Worm (Caenorhabditis elegans): ENCODE measurements around the gene str-247.

Gene str-247

DNA sequence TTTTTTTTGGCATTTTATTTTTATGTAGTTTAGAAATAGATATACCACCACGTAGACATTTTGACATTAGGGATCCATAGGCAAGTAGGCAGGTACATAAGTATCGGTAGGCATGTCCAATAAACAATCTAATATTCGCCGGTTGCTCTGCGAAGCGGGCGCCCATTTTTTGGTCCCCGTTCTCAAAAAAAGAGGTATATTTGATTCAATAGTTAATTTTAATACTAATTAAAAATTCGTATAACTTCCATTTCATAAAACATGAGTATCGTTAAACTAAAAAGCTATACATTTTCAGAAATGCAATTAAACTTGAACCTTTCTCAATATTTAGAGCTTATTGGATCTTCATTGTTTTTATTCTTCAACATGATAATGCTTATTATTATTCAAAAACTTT, 23.1 kb downstream of the str-247 start, which contains the start of gene str-83:
TSS of gene str-83 (plus strand) at position 301 of the 400 bp plus-strand sequence.
- TF ChIP-seq ztf-28 (GFP tag; IDR thresholded peaks at IDR 0.05) (no peak), mes-4 (tag; optimal IDR thresholded peaks at IDR 0.05) (no peak), K11D2.4 (GFP tag; IDR thresholded peaks at IDR 0.05) (no peak), tlf-1 (GFP tag; optimal IDR thresholded peaks at IDR 0.05) (no peak), nhr-179 (tag; optimal IDR thresholded peaks at IDR 0.05) (no peak), B0336.3 (GFP tag; IDR thresholded peaks at IDR 0.05) (no peak), madf-6 (GFP tag; IDR thresholded peaks at IDR 0.05) (no peak), F57C9.4 (tag; optimal IDR thresholded peaks at IDR 0.05) (no peak), somi-1 (GFP tag; optimal IDR thresholded peaks at IDR 0.05) (no peak)

ce11 chrV:3979053-3979452, 25.2 kb downstream of the str-247 start, which contains the start of gene nlp-34:
Gene nlp-34 (minus strand): TSS chrV:3979134.
- no peak for TF ChIP-seq D2030.7 (GFP tag; IDR thresholded peaks at IDR 0.05)
- no peak for TF ChIP-seq F10E7.11 (tag; optimal IDR thresholded peaks at IDR 0.05)
- TF ChIP-seq aptf-2 (GFP tag; conservative IDR thresholded peaks at IDR 0.05): no peak
- no peak for TF ChIP-seq ceh-100 (GFP tag; IDR thresholded peaks at IDR 0.05)
- no peak for TF ChIP-seq chd-7 (tag; optimal IDR thresholded peaks at IDR 0.05)
- no peak for TF ChIP-seq F22D6.2 (tag; optimal IDR thresholded peaks at IDR 0.05)
- TF ChIP-seq ztf-28 (GFP tag; IDR thresholded peaks at IDR 0.05): no peak
- TF ChIP-seq madf-10 (tag; optimal IDR thresholded peaks at IDR 0.05): no peak
- TF ChIP-seq nfyb-1 (GFP tag; IDR thresholded peaks at IDR 0.05): no peak
- no peak for TF ChIP-seq ceh-91 (GFP tag; IDR thresholded peaks at IDR 0.05)
- no peak for TF ChIP-seq egl-44 (GFP tag; IDR thresholded peaks at IDR 0.05)
- no peak for TF ChIP-seq ztf-18 (tag; optimal IDR thresholded peaks at IDR 0.05)
- TF ChIP-seq dox-1 (GFP tag; IDR thresholded peaks at IDR 0.05): no peak

ce11 chrV:3979819-3980218, 26.0 kb downstream of the str-247 start, which contains the start of gene nlp-31:
Gene nlp-31 (plus strand): TSS chrV:3980055.
- TF ChIP-seq athp-1 (tag; optimal IDR thresholded peaks at IDR 0.05) (no peak), ztf-26 (tag; optimal IDR thresholded peaks at IDR 0.05) (no peak), madf-10 (tag; optimal IDR thresholded peaks at IDR 0.05) (no peak)

DNA sequence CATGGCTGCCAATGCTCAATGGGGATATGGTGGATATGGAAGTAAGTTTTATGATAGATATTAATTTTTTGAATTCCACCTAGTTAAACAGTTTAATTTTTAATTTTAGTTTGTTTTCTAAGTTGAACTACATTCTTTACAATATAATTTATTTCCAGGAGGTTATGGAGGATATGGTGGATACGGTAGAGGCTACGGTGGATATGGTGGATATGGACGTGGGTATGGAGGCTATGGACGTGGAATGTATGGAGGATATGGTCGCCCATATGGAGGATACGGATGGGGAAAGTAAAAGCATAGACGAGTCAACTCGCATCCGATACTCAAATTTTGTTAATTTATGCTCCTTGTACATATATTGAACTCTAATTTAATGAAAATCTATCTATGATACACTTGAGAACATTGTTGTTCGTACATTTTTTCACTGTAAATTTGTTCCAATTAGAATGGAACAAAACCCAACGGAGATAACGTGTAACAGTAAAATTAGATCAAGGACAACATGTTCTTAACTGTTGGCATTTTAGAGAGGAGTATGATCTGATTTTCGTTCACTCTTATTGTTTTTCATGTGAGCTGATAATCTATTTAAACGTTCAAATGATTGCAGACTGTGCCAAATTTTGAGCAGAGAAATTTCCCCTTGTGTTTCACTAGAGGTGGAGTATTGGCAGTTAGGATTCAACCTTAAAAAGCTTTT, 26.5 kb downstream of the str-247 start:
- TF ChIP-seq F22D6.2 (tag; optimal IDR thresholded peaks at IDR 0.05) (no peak), F23B12.7 (tag; optimal IDR thresholded peaks at IDR 0.05; ENCODE audit: insufficient read depth) (no peak)

- TF ChIP-seq T26A5.8 (tag; optimal IDR thresholded peaks at IDR 0.05): no peak
- no peak for TF ChIP-seq pbrm-1 (GFP tag; IDR thresholded peaks at IDR 0.05)
- TF ChIP-seq zfh-2 (GFP tag; conservative IDR thresholded peaks at IDR 0.05): no peak
- no peak for TF ChIP-seq F39B2.1 (GFP tag; IDR thresholded peaks at IDR 0.05)
- TF ChIP-seq nfyb-1 (GFP tag; IDR thresholded peaks at IDR 0.05): no peak
- TF ChIP-seq aptf-3 (GFP tag; IDR thresholded peaks at IDR 0.05): no peak
- no peak for TF ChIP-seq tbp1 (GFP tag; optimal IDR thresholded peaks at IDR 0.05)
- no peak for TF ChIP-seq attf-6 (GFP tag; IDR thresholded peaks at IDR 0.05)
- no peak for TF ChIP-seq attf-5 (GFP tag; optimal IDR thresholded peaks at IDR 0.05)
- TF ChIP-seq ceh-58 (GFP tag; IDR thresholded peaks at IDR 0.05): no peak
Observed at ce11 chrV:3981680-3982079, 27.8 kb downstream of the str-247 start, which contains the start of gene nlp-30. Gene nlp-30 (plus strand): TSS chrV:3981980.
